Fruit fly (Drosophila melanogaster): ENCODE data around the gene CG15531.

Gene CG15531

DNA sequence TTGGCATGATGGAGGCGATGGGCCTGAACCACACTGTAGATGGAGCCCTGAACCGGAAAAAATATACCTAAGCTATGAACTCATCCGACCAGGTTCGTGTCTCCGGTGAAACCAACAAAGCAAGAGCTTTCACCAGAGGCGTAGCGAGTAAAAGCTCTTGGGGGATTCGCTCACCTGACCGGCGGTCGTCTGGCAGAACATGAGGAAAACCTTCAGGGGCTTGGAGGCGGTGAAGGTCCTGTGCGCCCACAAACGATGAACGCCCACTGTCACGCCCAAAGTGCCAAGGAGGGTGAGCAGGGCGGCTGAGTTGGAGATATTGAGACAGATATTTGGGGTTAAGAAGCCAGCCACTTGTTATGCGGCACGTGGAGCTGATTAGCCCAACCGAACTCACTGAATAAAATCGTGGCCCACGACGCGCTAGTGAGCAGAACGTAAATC lies 400 bp downstream of the CG15531 start (continued):
- TF ChIP-seq CG30431 (GFP tag; optimal IDR thresholded peaks at IDR 0.05) (no peak), CG12942 (GFP tag; optimal IDR thresholded peaks at IDR 0.05) (peak; percentile 24), emc (GFP tag; optimal IDR thresholded peaks at IDR 0.05) (no peak), Atf-2 (GFP tag; optimal IDR thresholded peaks at IDR 0.05) (no peak), CG3065 (GFP tag; optimal IDR thresholded peaks at IDR 0.05) (peak; percentile 22), CG4854 (GFP tag; optimal IDR thresholded peaks at IDR 0.05) (no peak), CG6791 (GFP tag; IDR thresholded peaks at IDR 0.05; ENCODE audit: partially characterized antibody) (0 out of 3 replicates have a peak, but pooled peaks have one; percentile 35), CG16813 (GFP tag; IDR thresholded peaks at IDR 0.05; ENCODE audit: partially characterized antibody) (no peak), ttk (GFP tag; IDR thresholded peaks at IDR 0.05) (0 out of 2 replicates have a peak, but pooled peaks have one; percentile 20), tio (GFP tag; optimal IDR thresholded peaks at IDR 0.05) (no peak), Mad (GFP tag; optimal IDR thresholded peaks at IDR 0.05) (peak; percentile 10), CG11093 (GFP tag; IDR thresholded peaks at IDR 0.05) (0 out of 3 replicates have a peak, but pooled peaks have one; percentile 28), Optix (GFP tag; IDR thresholded peaks at IDR 0.05) (no peak), HLH3B (GFP tag; IDR thresholded peaks at IDR 0.05) (no peak), CG13624 (GFP tag; optimal IDR thresholded peaks at IDR 0.05) (no peak), Dbx (GFP tag; IDR thresholded peaks at IDR 0.05) (peak; percentile 71; the same call in 2 of the 3 replicates), sim (GFP tag; IDR thresholded peaks at IDR 0.05) (no peak), Scr (GFP tag; IDR thresholded peaks at IDR 0.05; ENCODE audit: partially characterized antibody) (no peak), Hr39 (optimal IDR thresholded peaks at IDR 0.05) (no peak), CG15011 (GFP tag; optimal IDR thresholded peaks at IDR 0.05) (no peak), CG7928 (GFP tag; optimal IDR thresholded peaks at IDR 0.05) (peak; percentile 93), CG10274 (GFP tag; optimal IDR thresholded peaks at IDR 0.05) (no peak), lov (optimal IDR thresholded peaks at IDR 0.05) (no peak), lov (GFP tag; IDR thresholded peaks at IDR 0.05) (peak; percentile 47; the same call in 1 of the 3 replicates), Rx (GFP tag; IDR thresholded peaks at IDR 0.05) (0 out of 2 replicates have a peak, but pooled peaks have one; percentile 16), MTF-1 (GFP tag; optimal IDR thresholded peaks at IDR 0.05; ENCODE audit: borderline replicate concordance) (no peak), scrt (GFP tag; optimal IDR thresholded peaks at IDR 0.05) (peak; percentile 36), wdn (GFP tag; IDR thresholded peaks at IDR 0.05) (peak; percentile 37; the same call in 1 of the 2 replicates), fd3F (GFP tag; optimal IDR thresholded peaks at IDR 0.05) (no peak), grau (tag; optimal IDR thresholded peaks at IDR 0.05) (peak; percentile 55), CG8388 (GFP tag; optimal IDR thresholded peaks at IDR 0.05) (no peak), fd96Cb (tag; optimal IDR thresholded peaks at IDR 0.05) (no peak), tna (GFP tag; IDR thresholded peaks at IDR 0.05; ENCODE audit: partially characterized antibody) (0 out of 2 replicates have a peak, but pooled peaks have one; percentile 25), Ravus (GFP tag; IDR thresholded peaks at IDR 0.05) (no peak), CG17359 (tag; optimal IDR thresholded peaks at IDR 0.05) (peak; percentile 1), CG17612 (GFP tag; IDR thresholded peaks at IDR 0.05) (peak; percentile 35; the same call in 1 of the 2 replicates), GATAe (GFP tag; conservative IDR thresholded peaks at IDR 0.05) (no peak), Sry-β (GFP tag; optimal IDR thresholded peaks at IDR 0.05) (no peak), tgo (GFP tag; IDR thresholded peaks at IDR 0.05) (peak; percentile 52), ham (GFP tag; IDR thresholded peaks at IDR 0.05) (no peak), ro (GFP tag; IDR thresholded peaks at IDR 0.05) (no peak), jumu (GFP tag; optimal IDR thresholded peaks at IDR 0.05) (no peak), hkb (optimal IDR thresholded peaks at IDR 0.05) (no peak), hkb (GFP tag; IDR thresholded peaks at IDR 0.05) (peak; percentile 33; the same call in 1 of the 2 replicates), dysf (GFP tag; IDR thresholded peaks at IDR 0.05) (peak; percentile 68), CG10321 (GFP tag; IDR thresholded peaks at IDR 0.05) (no peak), CG17912 (GFP tag; optimal IDR thresholded peaks at IDR 0.05) (no peak), CG12104 (GFP tag; optimal IDR thresholded peaks at IDR 0.05) (no peak), p53 (GFP tag; optimal IDR thresholded peaks at IDR 0.05) (no peak), z (GFP tag; IDR thresholded peaks at IDR 0.05) (no peak), CG8281 (tag; optimal IDR thresholded peaks at IDR 0.05) (no peak), CG1792 (GFP tag; optimal IDR thresholded peaks at IDR 0.05) (no peak)

Data from whole organism, embryonic.